Fruit fly (Drosophila melanogaster): Measurements from ENCODE around the gene Arf1.

DNA sequence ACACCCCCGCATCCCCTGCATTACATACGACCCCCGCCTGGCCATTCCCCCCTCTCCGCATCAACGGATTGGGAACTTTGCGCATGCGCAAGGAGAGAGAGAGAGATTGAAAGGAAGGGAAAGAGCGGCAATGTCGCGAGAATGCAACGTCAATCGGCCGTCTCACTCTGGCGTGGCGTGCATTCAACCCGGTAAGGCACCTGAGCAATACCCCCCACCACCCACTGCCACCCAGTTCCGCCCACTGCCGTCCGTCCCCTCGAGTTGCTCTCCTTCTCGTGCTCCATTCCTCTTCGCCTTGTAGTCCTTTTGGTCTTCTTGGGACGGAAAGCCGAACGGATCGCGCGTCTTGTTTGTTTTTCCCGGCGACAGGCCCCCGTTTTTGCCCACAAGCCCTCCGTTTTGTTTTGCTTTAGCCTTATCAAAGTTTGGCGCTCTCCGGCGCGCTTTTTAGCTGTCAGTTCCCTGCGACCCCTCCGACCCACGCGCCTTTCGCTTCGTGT lies 32.3 kb downstream of the Arf1 start:
- TF ChIP-seq TFAM (GFP tag; optimal IDR thresholded peaks at IDR 0.05) (no peak), Lpt (GFP tag; optimal IDR thresholded peaks at IDR 0.05) (no peak), CG11456 (GFP tag; IDR thresholded peaks at IDR 0.05) (0 out of 3 replicates have a peak, but pooled peaks have one; percentile 37), Taf1 (GFP tag; IDR thresholded peaks at IDR 0.05) (no peak), Abd-B (GFP tag; optimal IDR thresholded peaks at IDR 0.05) (no peak), lilli (GFP tag; optimal IDR thresholded peaks at IDR 0.05) (no peak), tup (GFP tag; optimal IDR thresholded peaks at IDR 0.05) (no peak), org-1 (GFP tag; optimal IDR thresholded peaks at IDR 0.05) (no peak), CG3847 (GFP tag; IDR thresholded peaks at IDR 0.05) (no peak)

Data from whole organism, embryonic.